Fruit fly (Drosophila melanogaster) whole organism, wandering third instar larva: ENCODE measurements around the gene Ir68b.

Experiments used
- Abd-B ChIP-seq: fragments of >200 bp; optimal IDR thresholded peaks from 2 replicates; lab custom pipeline; 2017; ENCODE audit warnings: missing biosample characterization, missing genetic modification characterization
- CG32264 ChIP-seq: fragments of 200-800 bp; sonication (Bioruptor generic); optimal IDR thresholded peaks from 2 replicates; lab custom pipeline; 2016; ENCODE audit warnings: missing biosample characterization, missing genetic modification characterization
- CG9705 ChIP-seq: fragments of 200-800 bp; sonication (Bioruptor generic); optimal IDR thresholded peaks from 2 replicates; lab custom pipeline; 2018; ENCODE audit warnings: missing biosample characterization, mild to moderate bottlenecking, missing genetic modification characterization
- CrebA ChIP-seq: fragments of 200-800 bp; sonication (Bioruptor generic); optimal IDR thresholded peaks from 2 replicates; lab custom pipeline; 2016; ENCODE audit warnings: missing biosample characterization, mild to moderate bottlenecking, missing genetic modification characterization, borderline replicate concordance
- Dfd ChIP-seq: fragments of >200 bp; optimal IDR thresholded peaks from 2 replicates; lab custom pipeline; 2017; ENCODE audit warnings: missing biosample characterization, missing genetic modification characterization
- Dif ChIP-seq: fragments of 200-275, 200-300 bp; sonication (Bioruptor generic); optimal IDR thresholded peaks from 2 replicates; lab custom pipeline; 2018; ENCODE audit warnings: missing biosample characterization, missing genetic modification characterization; ENCODE audit not compliant: partially characterized antibody
- HLH106 ChIP-seq: fragments of 200-800 bp; optimal IDR thresholded peaks from 3 replicates; lab custom pipeline; 2019; ENCODE audit warnings: missing biosample characterization, mild to moderate bottlenecking, missing genetic modification characterization, moderate library complexity
- Hnf4 ChIP-seq: fragments of 200-800 bp; sonication (Bioruptor generic); optimal IDR thresholded peaks from 2 replicates; lab custom pipeline; 2016; ENCODE audit warnings: missing biosample characterization, mild to moderate bottlenecking, missing genetic modification characterization
- Hr78 ChIP-seq: fragments of >200 bp; optimal IDR thresholded peaks from 2 replicates; lab custom pipeline; 2017; ENCODE audit warnings: missing biosample characterization, missing genetic modification characterization
- Hr83 ChIP-seq: fragments of 200-300 bp; sonication (Bioruptor generic); optimal IDR thresholded peaks from 2 replicates; lab custom pipeline; 2016; ENCODE audit warnings: missing biosample characterization, mild to moderate bottlenecking, missing genetic modification characterization, moderate library complexity; ENCODE audit not compliant: poor library complexity, severe bottlenecking
- Jra ChIP-seq: sonication (Bioruptor generic); optimal IDR thresholded peaks from 2 replicates; lab custom pipeline; 2016; ENCODE audit warnings: missing biosample characterization, missing genetic modification characterization
- Myc ChIP-seq: fragments of >200 bp; optimal IDR thresholded peaks from 2 replicates; lab custom pipeline; 2017
- N ChIP-seq: fragments of >200 bp; optimal IDR thresholded peaks from 2 replicates; lab custom pipeline; 2018; ENCODE audit warnings: missing biosample characterization, missing external identifiers, missing genetic modification characterization
- OdsH ChIP-seq: fragments of 200-800 bp; sonication (Bioruptor generic); optimal IDR thresholded peaks from 2 replicates; lab custom pipeline; 2016; ENCODE audit warnings: missing biosample characterization, mild to moderate bottlenecking, missing genetic modification characterization
- Rel ChIP-seq, 2 experiments: fragments of 200-800 bp; sonication (Bioruptor generic) in 1 of 2; optimal IDR thresholded peaks; 2 replicates in 1 of 2; 3 replicates in 1 of 2; lab custom pipeline; 2016 to 2019; ENCODE audit warnings: mild to moderate bottlenecking in 2 of 2, missing biosample characterization in 2 of 2, missing genetic modification characterization in 2 of 2, moderate library complexity in 1 of 2
- Sp1 ChIP-seq: fragments of 200-800 bp; sonication (Bioruptor generic); optimal IDR thresholded peaks from 3 replicates; lab custom pipeline; 2019; ENCODE audit warnings: missing biosample characterization, mild to moderate bottlenecking, missing genetic modification characterization, moderate library complexity
- Vsx2 ChIP-seq: fragments of 200-300, 225-300 bp; sonication (Bioruptor generic); optimal IDR thresholded peaks from 2 replicates; lab custom pipeline; 2018; ENCODE audit warnings: missing biosample characterization, missing genetic modification characterization; ENCODE audit not compliant: partially characterized antibody
- br ChIP-seq: fragments of 200-800 bp; sonication (Bioruptor generic); optimal IDR thresholded peaks from 2 replicates; lab custom pipeline; 2016; ENCODE audit warnings: missing biosample characterization, missing genetic modification characterization
- brk ChIP-seq: fragments of 200-800 bp; sonication (Bioruptor generic); optimal IDR thresholded peaks from 2 replicates; lab custom pipeline; 2016; ENCODE audit warnings: missing biosample characterization, mild to moderate bottlenecking, missing genetic modification characterization
- dl ChIP-seq, 2 experiments: fragments of 175-275, 200-275 bp in 1 of 2; fragments of 200-275 bp in 1 of 2; sonication (Bioruptor generic); optimal IDR thresholded peaks; lab custom pipeline; 2018; ENCODE audit warnings: mild to moderate bottlenecking in 2 of 2, missing biosample characterization in 2 of 2, missing genetic modification characterization in 2 of 2, moderate library complexity in 2 of 2; ENCODE audit not compliant: partially characterized antibody in 2 of 2, insufficient read depth in 1 of 2
- dmrt93B ChIP-seq: fragments of 200-800 bp; sonication (Bioruptor generic); optimal IDR thresholded peaks from 2 replicates; lab custom pipeline; 2018; ENCODE audit warnings: missing biosample characterization, mild to moderate bottlenecking, missing genetic modification characterization
- dsf ChIP-seq: sonication (Bioruptor generic); optimal IDR thresholded peaks from 2 replicates; lab custom pipeline; 2016; ENCODE audit warnings: missing biosample characterization, missing genetic modification characterization, borderline replicate concordance
- ey ChIP-seq: fragments of 200-800 bp; sonication (Bioruptor generic); optimal IDR thresholded peaks from 2 replicates; lab custom pipeline; 2016; ENCODE audit warnings: missing biosample characterization, missing genetic modification characterization
- foxo ChIP-seq, 2 experiments: fragments of 200-800 bp; sonication (Bioruptor generic); optimal IDR thresholded peaks; 2 replicates in 1 of 2; 3 replicates in 1 of 2; lab custom pipeline; 2016 to 2017; ENCODE audit warnings: missing biosample characterization in 2 of 2, missing genetic modification characterization in 2 of 2
- fru ChIP-seq: fragments of 200-800 bp; sonication (Bioruptor generic); optimal IDR thresholded peaks from 3 replicates; lab custom pipeline; 2016; ENCODE audit warnings: missing biosample characterization, mild to moderate bottlenecking, missing genetic modification characterization
- h ChIP-seq: fragments of 200-800 bp; sonication (Bioruptor generic); optimal IDR thresholded peaks from 3 replicates; lab custom pipeline; 2016; ENCODE audit warnings: missing biosample characterization, mild to moderate bottlenecking, missing genetic modification characterization
- jim ChIP-seq: fragments of 175-275, 200-325 bp; sonication (Bioruptor generic); optimal IDR thresholded peaks from 2 replicates; lab custom pipeline; 2016; ENCODE audit warnings: missing biosample characterization, mild to moderate bottlenecking, missing genetic modification characterization
- lola ChIP-seq: fragments of >200 bp; optimal IDR thresholded peaks from 2 replicates; lab custom pipeline; 2017; ENCODE audit warnings: missing biosample characterization, missing genetic modification characterization
- pan ChIP-seq: fragments of >200 bp; optimal IDR thresholded peaks from 2 replicates; lab custom pipeline; 2017
- psq ChIP-seq: fragments of 200-800 bp; sonication (Bioruptor generic); optimal IDR thresholded peaks from 3 replicates; lab custom pipeline; 2017; ENCODE audit warnings: missing biosample characterization, mild to moderate bottlenecking, missing genetic modification characterization, moderate library complexity
- rgr ChIP-seq: fragments of 200-800 bp; sonication (Bioruptor generic); optimal IDR thresholded peaks from 3 replicates; lab custom pipeline; 2016; ENCODE audit warnings: missing biosample characterization, mild to moderate bottlenecking, missing genetic modification characterization
- sage ChIP-seq: fragments of 200-800 bp; sonication (Bioruptor generic); optimal IDR thresholded peaks from 2 replicates; lab custom pipeline; 2016; ENCODE audit warnings: missing biosample characterization, mild to moderate bottlenecking, missing genetic modification characterization
- sv ChIP-seq: fragments of 200-800 bp; sonication (Bioruptor generic); optimal IDR thresholded peaks from 3 replicates; lab custom pipeline; 2016; ENCODE audit warnings: missing biosample characterization, missing genetic modification characterization
- tai ChIP-seq: sonication (Bioruptor generic); optimal IDR thresholded peaks from 2 replicates; lab custom pipeline; 2016; ENCODE audit warnings: missing biosample characterization, missing genetic modification characterization
- usp ChIP-seq: fragments of >200 bp; optimal IDR thresholded peaks from 2 replicates; lab custom pipeline; 2017; ENCODE audit warnings: missing biosample characterization, missing genetic modification characterization
- woc ChIP-seq: sonication (Bioruptor generic); optimal IDR thresholded peaks from 2 replicates; lab custom pipeline; 2016; ENCODE audit warnings: missing biosample characterization, mild to moderate bottlenecking, missing genetic modification characterization

Ir68b gene

dm6 chr3L:12083092-12083680 lies 44.0 kb downstream of the Ir68b start:
- no peak for TF ChIP-seq CG9705
- no peak for TF ChIP-seq Rel (GFP tag; optimal IDR thresholded peaks at IDR 0.05; lab: Kevin White, UChicago)
- TF ChIP-seq Rel (tag; optimal IDR thresholded peaks at IDR 0.05; lab: Kevin White, UChicago) = no peak

DNA sequence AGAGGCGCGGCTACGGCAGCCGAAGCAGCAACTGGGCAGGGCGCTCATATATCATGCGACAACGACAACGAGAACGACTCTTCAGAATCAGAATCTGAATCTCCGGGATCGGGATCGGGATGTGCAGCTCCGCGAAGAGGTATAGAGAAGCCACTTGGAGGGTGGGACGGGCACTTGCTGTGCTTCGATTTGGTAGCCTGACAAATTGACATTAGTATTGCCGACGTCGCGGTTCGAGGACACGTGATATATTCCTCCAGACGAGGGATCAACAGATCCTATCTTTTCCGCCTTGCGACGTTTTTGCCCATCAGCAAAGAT lies 44.7 kb downstream of the Ir68b start:
- TF ChIP-seq dsf (GFP tag; lab: Kevin White, UChicago) (no peak), Sp1 (GFP tag; lab: Kevin White, UChicago) (no peak), Vsx2 (GFP tag; lab: Kevin White, UChicago) (no peak), Myc (lab: Kevin White, UChicago) (no peak), fru (GFP tag; lab: Kevin White, UChicago) (no peak), br (GFP tag; lab: Kevin White, UChicago) (no peak), Jra (GFP tag; lab: Kevin White, UChicago) (no peak), CG32264 (GFP tag; lab: Kevin White, UChicago) (no peak), ey (GFP tag; lab: Kevin White, UChicago) (no peak), lola (GFP tag; lab: Kevin White, UChicago) (no peak), dl (GFP tag; optimal IDR thresholded peaks at IDR 0.05; lab: Kevin White, UChicago; ENCODE audit: insufficient read depth in 1 of 2, partially characterized antibody in 2 of 2) (no peak), h (GFP tag; lab: Kevin White, UChicago) (no peak), N (GFP tag; lab: Kevin White, UChicago) (no peak), usp (GFP tag; lab: Kevin White, UChicago) (no peak), dmrt93B (no peak), Abd-B (no peak)

- TF ChIP-seq woc (GFP tag; lab: Kevin White, UChicago) (peak; percentile 18), rgr (GFP tag; lab: Kevin White, UChicago) (peak; percentile 17), fru (GFP tag; lab: Kevin White, UChicago) (peak; percentile 42), psq (GFP tag; lab: Kevin White, UChicago) (peak; percentile 95), Dfd (no peak), HLH106 (tag; lab: Kevin White, UChicago) (peak; percentile 77), sv (GFP tag; lab: Kevin White, UChicago) (peak; percentile 43), Dif (GFP tag; lab: Kevin White, UChicago) (peak; percentile 32), foxo (GFP tag; optimal IDR thresholded peaks at IDR 0.05; lab: Kevin White, UChicago) (peak; percentile 46 to 55), sage (GFP tag; lab: Kevin White, UChicago) (peak; percentile 30), Sp1 (GFP tag; lab: Kevin White, UChicago) (peak; percentile 79), Myc (lab: Kevin White, UChicago) (no peak), Hnf4 (GFP tag; lab: Kevin White, UChicago) (peak; percentile 33), Hr83 (peak; percentile 91), tai (GFP tag; lab: Kevin White, UChicago) (no peak), dl (GFP tag; optimal IDR thresholded peaks at IDR 0.05; lab: Kevin White, UChicago; ENCODE audit: insufficient read depth in 1 of 2, partially characterized antibody in 2 of 2) (peak in 1 of 2 experiments; percentile 66), Vsx2 (GFP tag; lab: Kevin White, UChicago) (peak; percentile 78), Jra (GFP tag; lab: Kevin White, UChicago) (no peak), brk (GFP tag; lab: Kevin White, UChicago) (peak; percentile 2), Rel (GFP tag; optimal IDR thresholded peaks at IDR 0.05; lab: Kevin White, UChicago) (peak; percentile 23), Rel (tag; optimal IDR thresholded peaks at IDR 0.05; lab: Kevin White, UChicago) (peak; percentile 56), CrebA (GFP tag; lab: Kevin White, UChicago) (peak; percentile 50), OdsH (GFP tag; lab: Kevin White, UChicago) (peak; percentile 47), jim (GFP tag; lab: Kevin White, UChicago) (peak; percentile 27), ey (GFP tag; lab: Kevin White, UChicago) (no peak), h (GFP tag; lab: Kevin White, UChicago) (peak; percentile 20), dmrt93B (peak; percentile 57), br (GFP tag; lab: Kevin White, UChicago) (peak; percentile 47), Hr78 (GFP tag; lab: Kevin White, UChicago) (no peak), pan (lab: Kevin White, UChicago) (no peak)
- TF ChIP-seq, all 38 proteins: peak for 22
Measured at dm6 chr3L:12081679-12082520, 45.3 kb downstream of the Ir68b start, which contains the start of gene Sema5c. Gene Sema5c, minus strand, starts transcription at chr3L:12081830.
